Worm (Caenorhabditis elegans) whole organism, mixed stage, embryonic: ENCODE results near the gene F37H8.5.
A peak's percentile ranks its signal among the peaks of the same experiment; 100 is the strongest.

Source experiments
- M03D4.4 ChIP-seq: sonication (generic microtip); optimal IDR thresholded peaks from 2 replicates; lab custom pipeline; 2017; ENCODE audit warnings: mild to moderate bottlenecking, missing genetic modification characterization, missing compliant biosample characterization
- bed-3 ChIP-seq: fragments of 200-800 bp; sonication (Bioruptor generic); optimal IDR thresholded peaks from 3 replicates; lab custom pipeline; 2018; ENCODE audit warnings: mild to moderate bottlenecking, missing genetic modification characterization, moderate library complexity, missing compliant biosample characterization
- blmp-1 ChIP-seq: fragments of 150-350 bp; optimal IDR thresholded peaks from 2 replicates; lab custom pipeline; 2014; ENCODE audit warnings: missing biosample characterization, missing genetic modification characterization
- ceh-39 ChIP-seq: fragments of 150-350 bp; optimal IDR thresholded peaks from 2 replicates; lab custom pipeline; 2014; ENCODE audit warnings: missing biosample characterization, missing genetic modification characterization
- ceh-43 ChIP-seq: fragments of 200-800 bp; sonication (Bioruptor generic); optimal IDR thresholded peaks from 2 replicates; lab custom pipeline; 2018; ENCODE audit warnings: mild to moderate bottlenecking, missing genetic modification characterization, moderate library complexity, missing compliant biosample characterization
- ceh-83 ChIP-seq: fragments of 200-800 bp; sonication (Bioruptor generic); optimal IDR thresholded peaks from 2 replicates; lab custom pipeline; 2018; ENCODE audit warnings: mild to moderate bottlenecking, missing genetic modification characterization, missing compliant biosample characterization
- ces-1 ChIP-seq: fragments of 150-350 bp; optimal IDR thresholded peaks from 2 replicates; lab custom pipeline; 2014; ENCODE audit warnings: missing biosample characterization, missing genetic modification reagents, missing genetic modification characterization
- cnd-1 ChIP-seq: fragments of 200-800 bp; sonication (Bioruptor generic); optimal IDR thresholded peaks from 2 replicates; lab custom pipeline; 2018; ENCODE audit warnings: mild to moderate bottlenecking, missing genetic modification characterization, missing compliant biosample characterization
- drap-1 ChIP-seq: fragments of 200-800 bp; sonication (Bioruptor generic); optimal IDR thresholded peaks from 3 replicates; lab custom pipeline; 2018; ENCODE audit warnings: mild to moderate bottlenecking, missing genetic modification characterization, missing compliant biosample characterization
- elt-1 ChIP-seq: sonication (generic microtip); optimal IDR thresholded peaks from 2 replicates; lab custom pipeline; 2017; ENCODE audit warnings: missing genetic modification characterization, mild to moderate bottlenecking, missing compliant biosample characterization, antibody characterized with exemption, moderate library complexity, borderline replicate concordance; ENCODE audit not compliant: insufficient read depth
- elt-3 ChIP-seq: fragments of 150-350 bp; optimal IDR thresholded peaks from 2 replicates; lab custom pipeline; 2014; ENCODE audit warnings: missing biosample characterization, missing genetic modification characterization
- flh-1 ChIP-seq: fragments of 200-800 bp; sonication (Bioruptor generic); optimal IDR thresholded peaks from 2 replicates; lab custom pipeline; 2018; ENCODE audit warnings: mild to moderate bottlenecking, missing genetic modification characterization, moderate library complexity, missing compliant biosample characterization
- ham-2 ChIP-seq: fragments of 200-800 bp; sonication (Bioruptor generic); optimal IDR thresholded peaks from 2 replicates; lab custom pipeline; 2018; ENCODE audit warnings: mild to moderate bottlenecking, missing genetic modification characterization, missing compliant biosample characterization
- hlh-1 ChIP-seq: fragments of 150-350 bp; optimal IDR thresholded peaks from 2 replicates; lab custom pipeline; 2014; ENCODE audit warnings: missing biosample characterization, missing genetic modification reagents, missing genetic modification characterization
- lin-13 ChIP-seq: fragments of 150-350 bp; optimal IDR thresholded peaks from 2 replicates; lab custom pipeline; 2014; ENCODE audit warnings: missing biosample characterization, missing genetic modification characterization
- lin-32 ChIP-seq: fragments of 200-800 bp; sonication (Bioruptor generic); optimal IDR thresholded peaks from 2 replicates; lab custom pipeline; 2018; ENCODE audit warnings: mild to moderate bottlenecking, missing genetic modification characterization, missing compliant biosample characterization
- lsy-2 ChIP-seq: fragments of 150-350 bp; optimal IDR thresholded peaks from 2 replicates; lab custom pipeline; 2014; ENCODE audit warnings: missing biosample characterization, missing genetic modification characterization
- mab-5 ChIP-seq: fragments of 150-350 bp; optimal IDR thresholded peaks from 2 replicates; lab custom pipeline; 2014; ENCODE audit warnings: missing biosample characterization, missing genetic modification characterization
- mep-1 ChIP-seq: fragments of 150-350 bp; optimal IDR thresholded peaks from 2 replicates; lab custom pipeline; 2017; ENCODE audit warnings: missing biosample characterization, missing genetic modification reagents, missing genetic modification characterization, inconsistent platforms
- mls-2 ChIP-seq: sonication (generic microtip); optimal IDR thresholded peaks from 2 replicates; lab custom pipeline; 2016; ENCODE audit warnings: mild to moderate bottlenecking, missing genetic modification characterization, moderate library complexity, missing compliant biosample characterization
- nhr-12 ChIP-seq: fragments of 150-350 bp; optimal IDR thresholded peaks from 2 replicates; lab custom pipeline; 2014; ENCODE audit warnings: missing biosample characterization, missing genetic modification characterization
- nhr-2 ChIP-seq: fragments of 150-350 bp; optimal IDR thresholded peaks from 2 replicates; lab custom pipeline; 2014; ENCODE audit warnings: missing biosample characterization, missing genetic modification characterization
- nhr-237 ChIP-seq: fragments of 150-350 bp; optimal IDR thresholded peaks from 2 replicates; lab custom pipeline; 2014; ENCODE audit warnings: missing biosample characterization, missing genetic modification characterization
- nhr-28 ChIP-seq: fragments of 150-350 bp; optimal IDR thresholded peaks from 2 replicates; lab custom pipeline; 2014; ENCODE audit warnings: missing biosample characterization, missing genetic modification characterization
- nhr-76 ChIP-seq: sonication (generic microtip); optimal IDR thresholded peaks from 2 replicates; lab custom pipeline; 2017; ENCODE audit warnings: missing biosample characterization, missing genetic modification characterization
- pha-4 ChIP-seq: fragments of 150-350 bp; optimal IDR thresholded peaks from 2 replicates; lab custom pipeline; 2018; ENCODE audit warnings: missing biosample characterization, missing genetic modification reagents, missing genetic modification characterization
- sem-2 ChIP-seq: fragments of 200-800 bp; sonication (Bioruptor generic); optimal IDR thresholded peaks from 2 replicates; lab custom pipeline; 2018; ENCODE audit warnings: mild to moderate bottlenecking, missing genetic modification characterization, missing compliant biosample characterization
- snpc-4 ChIP-seq: fragments of 150-350 bp; optimal IDR thresholded peaks from 2 replicates; lab custom pipeline; 2014; ENCODE audit warnings: missing biosample characterization, missing genetic modification characterization
- sptf-1 ChIP-seq: sonication (generic microtip); optimal IDR thresholded peaks from 2 replicates; lab custom pipeline; 2017; ENCODE audit warnings: mild to moderate bottlenecking, missing genetic modification characterization, moderate library complexity, missing compliant biosample characterization
- tbx-8 ChIP-seq: fragments of 200-800 bp; sonication (Bioruptor generic); optimal IDR thresholded peaks from 2 replicates; lab custom pipeline; 2018; ENCODE audit warnings: mild to moderate bottlenecking, missing genetic modification characterization, moderate library complexity, missing compliant biosample characterization
- unc-120 ChIP-seq: sonication (generic microtip); optimal IDR thresholded peaks from 2 replicates; lab custom pipeline; 2017; ENCODE audit warnings: missing genetic modification characterization, missing compliant biosample characterization; ENCODE audit not compliant: poor library complexity, severe bottlenecking
- unc-39 ChIP-seq: fragments of 150-350 bp; optimal IDR thresholded peaks from 2 replicates; lab custom pipeline; 2014; ENCODE audit warnings: missing biosample characterization, missing genetic modification characterization
- unc-62 ChIP-seq: fragments of 150-350 bp; optimal IDR thresholded peaks from 2 replicates; lab custom pipeline; 2014; ENCODE audit warnings: missing biosample characterization, missing genetic modification reagents, missing genetic modification characterization
- zip-8 ChIP-seq: fragments of 150-350 bp; optimal IDR thresholded peaks from 2 replicates; lab custom pipeline; 2014; ENCODE audit warnings: missing biosample characterization, missing genetic modification characterization
- ztf-11 ChIP-seq: fragments of 150-350 bp; optimal IDR thresholded peaks from 2 replicates; lab custom pipeline; 2014; ENCODE audit warnings: missing biosample characterization, missing genetic modification characterization

F37H8.5 gene

DNA sequence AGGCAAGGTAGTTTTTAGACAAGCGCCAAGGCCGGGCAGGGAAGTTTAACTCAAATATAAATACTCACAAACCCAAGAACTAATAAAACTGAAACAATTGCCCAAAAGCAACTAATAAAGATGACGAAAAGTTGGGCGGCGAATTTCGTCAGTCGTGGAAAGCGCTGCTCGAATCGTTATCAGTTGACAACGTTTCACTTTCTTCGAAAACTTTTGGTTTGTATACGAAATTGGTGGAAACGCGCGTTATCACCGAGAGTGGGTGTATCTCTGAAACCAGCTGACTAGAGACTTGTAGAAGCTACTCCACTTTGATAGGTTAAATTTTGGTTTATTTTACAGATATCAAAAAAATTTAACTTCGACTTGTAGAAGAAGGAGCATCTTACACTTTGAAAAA is 34.9 kb upstream of the F37H8.5 start:
- TF ChIP-seq zip-8 (tag; lab: Kevin White, UChicago) = no peak
- TF ChIP-seq nhr-2 (tag; lab: Kevin White, UChicago) = no peak
- TF ChIP-seq lsy-2 (tag; lab: Kevin White, UChicago) = no peak
- no peak for TF ChIP-seq sem-2 (GFP tag; lab: Kevin White, UChicago)
- TF ChIP-seq ceh-39 (tag; lab: Kevin White, UChicago) = no peak
- no peak for TF ChIP-seq M03D4.4 (tag; lab: Kevin White, UChicago)

DNA sequence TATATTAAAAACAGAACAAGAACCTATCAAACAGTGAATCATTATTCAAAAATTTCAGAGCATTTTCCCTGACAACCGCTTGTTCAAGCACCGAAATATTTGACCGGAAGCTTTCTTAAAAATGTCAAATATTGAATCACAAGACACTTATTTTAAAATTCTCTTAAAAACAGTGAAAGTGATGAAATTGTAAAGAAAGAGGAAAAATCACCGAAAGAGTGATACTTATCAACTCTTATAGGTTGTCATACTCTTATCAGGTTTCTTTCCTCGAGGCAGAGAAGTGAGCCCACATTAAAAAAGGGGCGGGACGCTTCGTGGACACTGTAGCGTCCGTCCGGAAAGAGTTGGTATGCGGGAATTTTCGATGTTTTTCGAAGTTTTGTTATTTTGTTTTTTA is 34.2 kb upstream of the F37H8.5 start:
- TF ChIP-seq blmp-1 (tag; lab: Kevin White, UChicago) (no peak), nhr-237 (no peak), pha-4 (no peak)
- TF ChIP-seq, all 35 proteins: peak for 0

DNA sequence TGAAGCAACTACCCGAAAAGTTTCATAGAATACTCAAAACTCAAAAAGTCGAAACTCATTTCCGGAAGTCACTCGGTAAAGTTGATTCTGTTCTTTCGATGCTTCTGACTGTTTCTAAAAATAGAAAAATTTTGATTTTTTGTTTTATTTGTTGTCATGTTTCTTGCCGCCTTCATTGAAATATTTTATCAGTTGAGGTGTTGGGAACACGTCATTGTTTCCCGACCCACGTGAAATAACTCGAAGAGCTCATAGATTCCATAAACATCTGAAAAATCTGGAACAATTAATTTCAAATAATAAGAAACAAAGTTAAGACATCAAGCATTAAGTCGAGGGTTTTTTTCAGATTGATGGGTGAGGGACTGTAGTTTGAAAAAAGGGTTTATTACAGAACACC is 33.0 kb upstream of the F37H8.5 start:
- TF ChIP-seq nhr-237 (no peak), ceh-39 (tag; lab: Kevin White, UChicago) (no peak), drap-1 (no peak), mep-1 (no peak), unc-39 (tag; lab: Kevin White, UChicago) (no peak), blmp-1 (tag; lab: Kevin White, UChicago) (no peak), zip-8 (tag; lab: Kevin White, UChicago) (no peak), ces-1 (no peak), unc-120 (tag; lab: Kevin White, UChicago) (no peak), elt-3 (tag; lab: Kevin White, UChicago) (no peak), unc-62 (no peak), tbx-8 (GFP tag; lab: Kevin White, UChicago) (no peak), mls-2 (tag; lab: Kevin White, UChicago) (no peak), nhr-28 (no peak), nhr-76 (no peak), sptf-1 (tag; lab: Kevin White, UChicago) (no peak), ceh-43 (no peak), nhr-2 (tag; lab: Kevin White, UChicago) (no peak)

DNA sequence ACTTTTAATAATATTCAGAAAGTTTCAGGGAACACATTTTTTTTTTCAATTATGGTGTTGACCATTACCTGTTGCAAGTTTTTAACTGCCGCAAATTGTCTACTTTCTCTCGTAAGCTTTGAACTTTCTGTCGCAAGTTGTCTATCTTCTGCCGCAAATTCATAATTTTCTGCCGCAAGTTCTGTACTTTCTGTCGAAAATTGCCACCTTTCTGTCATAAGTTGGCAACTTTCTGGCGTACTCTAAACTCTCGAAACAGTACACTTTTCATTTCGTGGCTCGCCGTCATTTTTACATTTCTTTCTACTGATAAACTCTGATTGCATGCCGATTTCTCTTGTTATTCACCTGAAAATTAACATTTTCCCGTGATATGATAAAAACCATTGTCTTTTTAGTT is 32.6 kb upstream of the F37H8.5 start:
- TF ChIP-seq ces-1 = no peak
- no peak for TF ChIP-seq unc-120 (tag; lab: Kevin White, UChicago)
- TF ChIP-seq nhr-237 = no peak
- TF ChIP-seq nhr-76 = no peak
- TF ChIP-seq ceh-39 (tag; lab: Kevin White, UChicago) = no peak
- TF ChIP-seq lin-13 (tag; lab: Kevin White, UChicago) = no peak
- TF ChIP-seq nhr-2 (tag; lab: Kevin White, UChicago) = no peak
- no peak for TF ChIP-seq unc-62
- no peak for TF ChIP-seq blmp-1 (tag; lab: Kevin White, UChicago)

DNA sequence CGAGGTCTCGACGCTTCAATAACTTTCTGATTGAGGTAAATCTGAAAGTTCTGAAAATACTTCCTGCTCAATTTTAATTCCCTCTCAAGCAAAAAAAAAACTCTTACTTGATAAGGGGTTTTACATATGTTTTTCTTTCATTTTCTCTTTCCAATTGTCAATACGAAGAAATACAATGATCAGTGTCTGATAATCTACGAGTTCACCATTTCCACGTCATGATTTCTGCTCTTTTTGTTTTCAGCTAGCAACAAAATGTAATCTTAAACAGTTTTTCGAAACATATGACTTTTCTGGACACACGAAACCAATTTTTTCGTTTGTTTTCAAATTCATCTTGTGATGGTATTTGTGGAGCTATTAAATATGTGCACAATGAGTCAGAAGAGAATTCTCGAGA is 31.8 kb upstream of the F37H8.5 start:
- TF ChIP-seq ceh-83 (GFP tag; lab: Kevin White, UChicago) (no peak), hlh-1 (tag; lab: Kevin White, UChicago) (no peak), unc-120 (tag; lab: Kevin White, UChicago) (no peak), nhr-2 (tag; lab: Kevin White, UChicago) (no peak), unc-62 (no peak), zip-8 (tag; lab: Kevin White, UChicago) (no peak), unc-39 (tag; lab: Kevin White, UChicago) (no peak), tbx-8 (GFP tag; lab: Kevin White, UChicago) (no peak), sem-2 (GFP tag; lab: Kevin White, UChicago) (no peak), cnd-1 (no peak), mab-5 (no peak), flh-1 (GFP tag; lab: Kevin White, UChicago) (no peak), ceh-43 (no peak), ztf-11 (no peak), ham-2 (no peak)

DNA sequence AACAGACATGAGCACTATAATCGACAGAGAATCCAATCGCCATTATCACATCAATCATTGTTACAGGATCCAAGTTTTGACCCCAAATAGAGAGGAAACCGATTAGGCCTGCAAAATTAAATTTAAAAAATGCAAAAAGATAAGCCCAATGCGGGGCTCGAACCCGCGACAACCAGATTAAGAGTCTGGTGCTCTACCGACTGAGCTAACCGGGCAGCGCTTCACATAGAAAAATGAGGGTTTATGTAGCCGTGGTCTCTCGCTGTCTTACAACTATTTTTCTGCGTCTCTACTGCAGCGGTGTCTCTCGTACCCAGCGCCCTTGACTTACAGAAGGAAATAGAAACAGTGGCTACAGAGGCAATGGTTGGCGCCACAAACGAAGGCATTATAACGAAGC is 30.3 kb upstream of the F37H8.5 start:
- TF ChIP-seq nhr-12 (tag; lab: Kevin White, UChicago) (no peak), ham-2 (peak; percentile 61), lin-13 (tag; lab: Kevin White, UChicago) (no peak), hlh-1 (tag; lab: Kevin White, UChicago) (no peak), nhr-237 (no peak), unc-62 (no peak), ceh-83 (GFP tag; lab: Kevin White, UChicago) (no peak), mls-2 (tag; lab: Kevin White, UChicago) (peak; percentile 52), unc-39 (tag; lab: Kevin White, UChicago) (no peak), tbx-8 (GFP tag; lab: Kevin White, UChicago) (no peak), ztf-11 (no peak), blmp-1 (tag; lab: Kevin White, UChicago) (no peak), snpc-4 (tag; lab: Kevin White, UChicago) (no peak), flh-1 (GFP tag; lab: Kevin White, UChicago) (no peak), ceh-43 (no peak), unc-120 (tag; lab: Kevin White, UChicago) (peak; percentile 70), lin-32 (GFP tag; lab: Kevin White, UChicago) (no peak), ceh-39 (tag; lab: Kevin White, UChicago) (no peak), ces-1 (no peak), cnd-1 (peak; percentile 13), mab-5 (no peak), M03D4.4 (tag; lab: Kevin White, UChicago) (peak; percentile 47), elt-1 (tag; lab: Kevin White, UChicago) (no peak), bed-3 (peak; percentile 52), zip-8 (tag; lab: Kevin White, UChicago) (no peak), drap-1 (peak; percentile 60), mep-1 (no peak), lsy-2 (tag; lab: Kevin White, UChicago) (no peak), sem-2 (GFP tag; lab: Kevin White, UChicago) (no peak), nhr-2 (tag; lab: Kevin White, UChicago) (no peak), sptf-1 (tag; lab: Kevin White, UChicago) (peak; percentile 71)
